Fruit fly (Drosophila melanogaster): ENCODE measurements around the gene CG42371.

The CG42371 gene

dm6 chr2L:2197475-2198118 lies 19.4 kb downstream of the CG42371 start, which contains the start of gene COX7AL2 (continued):
- TF ChIP-seq Meics (GFP tag; optimal IDR thresholded peaks at IDR 0.05) (peak; percentile 5), Hr51 (GFP tag; optimal IDR thresholded peaks at IDR 0.05) (peak in 1 of 2 experiments; percentile 11), ken (GFP tag; IDR thresholded peaks at IDR 0.05) (no peak), tgo (GFP tag; IDR thresholded peaks at IDR 0.05) (no peak), Max (GFP tag; optimal IDR thresholded peaks at IDR 0.05) (no peak), CG18599 (GFP tag; optimal IDR thresholded peaks at IDR 0.05) (no peak), CG4424 (GFP tag; optimal IDR thresholded peaks at IDR 0.05) (peak; percentile 37), Nf-YB (GFP tag; optimal IDR thresholded peaks at IDR 0.05) (peak; percentile 14), nom (GFP tag; optimal IDR thresholded peaks at IDR 0.05) (no peak), CG11093 (GFP tag; IDR thresholded peaks at IDR 0.05) (no peak), her (GFP tag; optimal IDR thresholded peaks at IDR 0.05) (no peak), CG3407 (GFP tag; optimal IDR thresholded peaks at IDR 0.05) (no peak), CG30403 (GFP tag; optimal IDR thresholded peaks at IDR 0.05) (peak; percentile 39), CG4360 (GFP tag; IDR thresholded peaks at IDR 0.05) (no peak), bcd (GFP tag; optimal IDR thresholded peaks at IDR 0.05) (peak; percentile 36), CG17328 (GFP tag; IDR thresholded peaks at IDR 0.05) (no peak), mirr (GFP tag; optimal IDR thresholded peaks at IDR 0.05) (no peak), ase (GFP tag; IDR thresholded peaks at IDR 0.05) (no peak), ewg (GFP tag; optimal IDR thresholded peaks at IDR 0.05) (peak; percentile 20), CG12769 (tag; optimal IDR thresholded peaks at IDR 0.05) (peak; percentile 71), CG1529 (GFP tag; optimal IDR thresholded peaks at IDR 0.05) (no peak), hkb (optimal IDR thresholded peaks at IDR 0.05) (no peak), hkb (GFP tag; IDR thresholded peaks at IDR 0.05) (no peak), eve (GFP tag; optimal IDR thresholded peaks at IDR 0.05) (no peak), E2f2 (GFP tag; IDR thresholded peaks at IDR 0.05) (no peak), BEAF-32 (GFP tag; optimal IDR thresholded peaks at IDR 0.05) (peak; percentile 59), CG10209 (GFP tag; optimal IDR thresholded peaks at IDR 0.05) (peak; percentile 22), nau (GFP tag; optimal IDR thresholded peaks at IDR 0.05) (no peak), Hr39 (optimal IDR thresholded peaks at IDR 0.05) (no peak), Poxn (GFP tag; IDR thresholded peaks at IDR 0.05) (no peak), CG1233 (GFP tag; optimal IDR thresholded peaks at IDR 0.05) (peak; percentile 7), CG17385 (GFP tag; optimal IDR thresholded peaks at IDR 0.05) (peak; percentile 95), run (tag; optimal IDR thresholded peaks at IDR 0.05) (peak; percentile 20)

- TF ChIP-seq fu2 (GFP tag; optimal IDR thresholded peaks at IDR 0.05) (no peak), Dip3 (GFP tag; optimal IDR thresholded peaks at IDR 0.05) (peak; percentile 19), otp (GFP tag; IDR thresholded peaks at IDR 0.05) (no peak), CG10147 (GFP tag; optimal IDR thresholded peaks at IDR 0.05) (peak; percentile 26), BEAF-32 (GFP tag; optimal IDR thresholded peaks at IDR 0.05) (no peak), dmrt99B (tag; optimal IDR thresholded peaks at IDR 0.05) (peak; percentile 37), CG2875 (GFP tag; optimal IDR thresholded peaks at IDR 0.05) (peak; percentile 55), ci (GFP tag; IDR thresholded peaks at IDR 0.05) (no peak), HLHmδ (GFP tag; optimal IDR thresholded peaks at IDR 0.05) (peak; percentile 92), Hmr (GFP tag; optimal IDR thresholded peaks at IDR 0.05) (peak; percentile 85), peb (GFP tag; IDR thresholded peaks at IDR 0.05) (no peak), gsb-n (tag; optimal IDR thresholded peaks at IDR 0.05) (peak; percentile 98), yki (optimal IDR thresholded peaks at IDR 0.05) (no peak), CG11723 (GFP tag; optimal IDR thresholded peaks at IDR 0.05) (peak; percentile 14), zfh1 (GFP tag; IDR thresholded peaks at IDR 0.05) (no peak), Mrtf (GFP tag; IDR thresholded peaks at IDR 0.05) (no peak), Sry-δ (GFP tag; optimal IDR thresholded peaks at IDR 0.05) (peak; percentile 7), CG6683 (GFP tag; optimal IDR thresholded peaks at IDR 0.05) (peak; percentile 59), CG4360 (GFP tag; IDR thresholded peaks at IDR 0.05) (no peak)
These were observed 20.2 kb downstream of the CG42371 start for dm6 chr2L:2196590-2197474.

Data from whole organism, embryonic.